Worm (Caenorhabditis elegans): Measurements from ENCODE around the gene C04G6.2.
A peak's percentile ranks its signal among the peaks of the same experiment; 100 is the strongest.

Gene C04G6.2

ce11 chrII:5057315-5057714, 35.7 kb upstream of the C04G6.2 start (continued):
- TF ChIP-seq Y53F4B.3 (GFP tag; IDR thresholded peaks at IDR 0.05) (no peak), C06A6.2 (GFP tag; conservative IDR thresholded peaks at IDR 0.05) (peak; percentile 63), lsl-1 (GFP tag; optimal IDR thresholded peaks at IDR 0.05) (peak; percentile 69), ztf-18 (tag; optimal IDR thresholded peaks at IDR 0.05) (peak; percentile 32), sdz-38 (tag; optimal IDR thresholded peaks at IDR 0.05) (no peak), F39B2.1 (GFP tag; IDR thresholded peaks at IDR 0.05) (no peak), F37B4.10 (GFP tag; IDR thresholded peaks at IDR 0.05) (0 out of 2 replicates have a peak, but pooled peaks have one; percentile 72), attf-6 (GFP tag; IDR thresholded peaks at IDR 0.05) (peak; percentile 62; the same call in 1 of the 2 replicates), B0336.3 (GFP tag; IDR thresholded peaks at IDR 0.05) (peak; percentile 67), madf-6 (GFP tag; IDR thresholded peaks at IDR 0.05) (peak; percentile 85), ztf-3 (GFP tag; optimal IDR thresholded peaks at IDR 0.05) (no peak), cebp-1 (GFP tag; IDR thresholded peaks at IDR 0.05) (no peak), cebp-1 (tag; optimal IDR thresholded peaks at IDR 0.05) (peak; percentile 53), cebp-2 (GFP tag; IDR thresholded peaks at IDR 0.05) (no peak), nhr-120 (GFP tag; IDR thresholded peaks at IDR 0.05) (no peak), ama-1 (optimal IDR thresholded peaks at IDR 0.05) (no peak), ama-1 (GFP tag; optimal IDR thresholded peaks at IDR 0.05) (peak in 1 of 2 experiments; percentile 68), ceh-100 (GFP tag; IDR thresholded peaks at IDR 0.05) (peak; percentile 86), hlh-12 (tag; optimal IDR thresholded peaks at IDR 0.05) (no peak), snpc-3.4 (tag; optimal IDR thresholded peaks at IDR 0.05) (peak; percentile 98), Y95B8A.8 (GFP tag; IDR thresholded peaks at IDR 0.05) (no peak), zfh-2 (GFP tag; conservative IDR thresholded peaks at IDR 0.05) (no peak), let-526 (GFP tag; IDR thresholded peaks at IDR 0.05) (0 out of 2 replicates have a peak, but pooled peaks have one; percentile 19), lir-1 (GFP tag; conservative IDR thresholded peaks at IDR 0.05) (no peak), sea-2 (GFP tag; IDR thresholded peaks at IDR 0.05) (no peak), attf-5 (GFP tag; optimal IDR thresholded peaks at IDR 0.05) (no peak), unc-130 (GFP tag; optimal IDR thresholded peaks at IDR 0.05) (no peak), ztf-25 (GFP tag; IDR thresholded peaks at IDR 0.05) (no peak), sptf-2 (GFP tag; optimal IDR thresholded peaks at IDR 0.05) (no peak), B0261.1 (tag; optimal IDR thresholded peaks at IDR 0.05) (peak; percentile 92), ztf-22 (GFP tag; optimal IDR thresholded peaks at IDR 0.05) (no peak), mel-28 (tag; optimal IDR thresholded peaks at IDR 0.05; ENCODE audit: borderline replicate concordance) (no peak), D2030.7 (GFP tag; IDR thresholded peaks at IDR 0.05) (peak; percentile 74), snpc-4 (GFP tag; optimal IDR thresholded peaks at IDR 0.05) (peak; percentile 98), snpc-4 (tag; optimal IDR thresholded peaks at IDR 0.05) (peak; percentile 99), nfyb-1 (GFP tag; IDR thresholded peaks at IDR 0.05) (peak; percentile 88), snpc-1.1 (tag; optimal IDR thresholded peaks at IDR 0.05; ENCODE audit: insufficient read depth) (peak; percentile 97), bed-1 (GFP tag; IDR thresholded peaks at IDR 0.05) (0 out of 2 replicates have a peak, but pooled peaks have one; percentile 63), him-1 (tag; optimal IDR thresholded peaks at IDR 0.05) (peak; percentile 91), nhr-27 (tag; optimal IDR thresholded peaks at IDR 0.05) (no peak), zim-3 (tag; optimal IDR thresholded peaks at IDR 0.05) (peak; percentile 38), attf-3 (GFP tag; conservative IDR thresholded peaks at IDR 0.05) (0 out of 2 replicates have a peak, but pooled peaks have one; percentile 48), die-1 (tag; optimal IDR thresholded peaks at IDR 0.05) (peak; percentile 15), madf-8 (GFP tag; conservative IDR thresholded peaks at IDR 0.05) (peak; percentile 41), chd-7 (tag; optimal IDR thresholded peaks at IDR 0.05) (peak; percentile 31), F57A8.1 (GFP tag; optimal IDR thresholded peaks at IDR 0.05) (no peak), ceh-91 (GFP tag; IDR thresholded peaks at IDR 0.05) (peak; percentile 55; the same call in 1 of the 2 replicates), rpc-1 (optimal IDR thresholded peaks at IDR 0.05) (peak; percentile 58), rpc-1 (tag; optimal IDR thresholded peaks at IDR 0.05) (peak; percentile 66), somi-1 (GFP tag; optimal IDR thresholded peaks at IDR 0.05) (no peak)

Data from whole organism, young adult.